Worm (Caenorhabditis elegans) whole organism, early embryonic: ENCODE measurements around the gene ift-43.
"Not testable (repeated sequence)": the region's sequence is repeated elsewhere in the genome, so short reads cannot be mapped to it uniquely, and the experiment has no call there.

ENCODE experiments used
- B0310.2 ChIP-seq: sonication (generic microtip); optimal IDR thresholded peaks from 2 replicates; lab custom pipeline; 2016; ENCODE audit warnings: mild to moderate bottlenecking, missing genetic modification characterization, missing compliant biosample characterization
- F13C5.2 ChIP-seq: sonication (generic microtip); optimal IDR thresholded peaks from 2 replicates; lab custom pipeline; 2017; ENCODE audit warnings: mild to moderate bottlenecking, missing genetic modification characterization, inconsistent platforms, missing compliant biosample characterization
- aly-1 ChIP-seq: sonication (generic microtip); optimal IDR thresholded peaks from 2 replicates; lab custom pipeline; 2016; ENCODE audit warnings: missing genetic modification characterization, missing compliant biosample characterization
- ama-1 ChIP-seq: fragments of 150-350 bp; optimal IDR thresholded peaks from 2 replicates; lab custom pipeline; 2014
- ceh-13 ChIP-seq: fragments of 200-800 bp; sonication (Bioruptor generic); optimal IDR thresholded peaks from 2 replicates; lab custom pipeline; 2018; ENCODE audit warnings: mild to moderate bottlenecking, missing genetic modification characterization, missing compliant biosample characterization
- ceh-36 ChIP-seq: sonication (generic microtip); optimal IDR thresholded peaks from 2 replicates; lab custom pipeline; 2016; ENCODE audit warnings: missing genetic modification characterization, inconsistent platforms, missing compliant biosample characterization
- ets-7 ChIP-seq: sonication (generic microtip); optimal IDR thresholded peaks from 2 replicates; lab custom pipeline; 2016; ENCODE audit warnings: missing genotype, missing genetic modification characterization, missing compliant biosample characterization
- flt-1 ChIP-seq: fragments of 200-800 bp; sonication (Bioruptor generic); IDR thresholded peaks from 2 replicates; pipeline ENCODE4 v1.3.6; 2022; ENCODE audit warnings: missing genetic modification characterization, missing compliant biosample characterization
- hmbx-1 ChIP-seq: sonication (generic microtip); optimal IDR thresholded peaks from 2 replicates; lab custom pipeline; 2016; ENCODE audit warnings: mild to moderate bottlenecking, missing genetic modification characterization, missing compliant biosample characterization
- hmg-4 ChIP-seq: fragments of 200-800 bp; sonication (Bioruptor generic); optimal IDR thresholded peaks from 2 replicates; lab custom pipeline; 2018; ENCODE audit warnings: mild to moderate bottlenecking, missing genetic modification characterization, missing compliant biosample characterization
- hnd-1 ChIP-seq: sonication (generic microtip); optimal IDR thresholded peaks from 2 replicates; lab custom pipeline; 2016; ENCODE audit warnings: missing genetic modification characterization, missing compliant biosample characterization
- pes-1 ChIP-seq: fragments of 200-800 bp; sonication (Bioruptor generic); IDR thresholded peaks from 2 replicates; pipeline ENCODE4 v1.3.6; 2022; ENCODE audit warnings: missing genetic modification reagents, missing genetic modification characterization, missing compliant biosample characterization
- scrt-1 ChIP-seq: fragments of 200-800 bp; sonication (Bioruptor generic); IDR thresholded peaks from 2 replicates; pipeline ENCODE4 v1.3.6; 2022; ENCODE audit warnings: missing genetic modification characterization, missing compliant biosample characterization
- sea-1 ChIP-seq: fragments of 200-800 bp; sonication (Bioruptor generic); conservative IDR thresholded peaks from 2 replicates; pipeline ENCODE4 v1.3.6; 2022; ENCODE audit warnings: missing genetic modification characterization, missing compliant biosample characterization
- tbx-11 ChIP-seq: fragments of 200-800 bp; sonication (Bioruptor generic); IDR thresholded peaks from 2 replicates; pipeline ENCODE4 v1.3.6; 2022; ENCODE audit warnings: missing genetic modification characterization, missing compliant biosample characterization
- tbx-37 ChIP-seq: fragments of 200-800 bp; sonication (Bioruptor generic); conservative IDR thresholded peaks from 2 replicates; pipeline ENCODE4 v1.3.6; 2022; ENCODE audit warnings: missing genetic modification reagents, missing genetic modification characterization, missing compliant biosample characterization
- tra-4 ChIP-seq: sonication (generic microtip); optimal IDR thresholded peaks from 2 replicates; lab custom pipeline; 2017; ENCODE audit warnings: missing genetic modification characterization, missing compliant biosample characterization

ift-43 gene

ce11 chrII:5648272-5648671, 12.3 kb downstream of the ift-43 start, which contains the start of gene ddl-1:
TSS of gene ddl-1 (minus strand) at chrII:5648372.
- TF ChIP-seq hnd-1 (no peak), ceh-36 (tag; lab: Kevin White, UChicago) (no peak), tra-4 (tag; lab: Kevin White, UChicago) (no peak), flt-1 (no peak), ama-1 (lab: Kevin White, UChicago) (no peak), pes-1 (GFP tag; lab: Robert Waterston, UW) (no peak), aly-1 (no peak), scrt-1 (GFP tag; lab: Robert Waterston, UW) (no peak), sea-1 (GFP tag; lab: Robert Waterston, UW) (no peak)

- TF ChIP-seq ceh-13 (GFP tag; lab: Kevin White, UChicago): no peak
- no peak for TF ChIP-seq tra-4 (tag; lab: Kevin White, UChicago)
- TF ChIP-seq hmbx-1 (tag; lab: Kevin White, UChicago): no peak
- TF ChIP-seq sea-1 (GFP tag; lab: Robert Waterston, UW): no peak
Measured at ce11 chrII:5646942-5647341, 13.6 kb downstream of the ift-43 start, which contains the start of gene F59E12.9. TSS of gene F59E12.9 (minus strand) at chrII:5647042.

- TF ChIP-seq hnd-1 (no peak), pes-1 (GFP tag; lab: Robert Waterston, UW) (no peak), F13C5.2 (tag; lab: Kevin White, UChicago) (no peak)
Measured at ce11 chrII:5642110-5642509, 18.5 kb downstream of the ift-43 start.

- TF ChIP-seq tra-4 (tag; lab: Kevin White, UChicago) (no peak), tbx-11 (GFP tag; lab: Robert Waterston, UW) (no peak), ets-7 (tag; lab: Kevin White, UChicago) (no peak), ceh-13 (GFP tag; lab: Kevin White, UChicago) (no peak), pes-1 (GFP tag; lab: Robert Waterston, UW) (no peak), hnd-1 (no peak), ama-1 (lab: Kevin White, UChicago) (no peak), sea-1 (GFP tag; lab: Robert Waterston, UW) (no peak), flt-1 (no peak), B0310.2 (tag; lab: Kevin White, UChicago) (no peak)
Measured at ce11 chrII:5640362-5641079, 20.1 kb downstream of the ift-43 start.

- TF ChIP-seq tbx-37 (GFP tag; lab: Robert Waterston, UW): no peak
- no peak for TF ChIP-seq ceh-36 (tag; lab: Kevin White, UChicago)
- no peak for TF ChIP-seq F13C5.2 (tag; lab: Kevin White, UChicago)
- no peak for TF ChIP-seq flt-1
- TF ChIP-seq tra-4 (tag; lab: Kevin White, UChicago): no peak
- TF ChIP-seq scrt-1 (GFP tag; lab: Robert Waterston, UW): no peak
- no peak for TF ChIP-seq hmbx-1 (tag; lab: Kevin White, UChicago)
- TF ChIP-seq tbx-11 (GFP tag; lab: Robert Waterston, UW): no peak
- no peak for TF ChIP-seq B0310.2 (tag; lab: Kevin White, UChicago)
- no peak for TF ChIP-seq ceh-13 (GFP tag; lab: Kevin White, UChicago)
- no peak for TF ChIP-seq hnd-1
- no peak for TF ChIP-seq pes-1 (GFP tag; lab: Robert Waterston, UW)
- no peak for TF ChIP-seq ets-7 (tag; lab: Kevin White, UChicago)
- TF ChIP-seq ama-1 (lab: Kevin White, UChicago): no peak
- TF ChIP-seq hmg-4: no peak
Measured at ce11 chrII:5638059-5638458, 22.5 kb downstream of the ift-43 start, which contains the start of gene F59E12.3. TSS of gene F59E12.3 (plus strand) at chrII:5638359.

- no peak for TF ChIP-seq ceh-36 (tag; lab: Kevin White, UChicago)
- TF ChIP-seq F13C5.2 (tag; lab: Kevin White, UChicago): no peak
- TF ChIP-seq pes-1 (GFP tag; lab: Robert Waterston, UW): no peak
- TF ChIP-seq tra-4 (tag; lab: Kevin White, UChicago): no peak
Measured at ce11 chrII:5636826-5637225, 23.8 kb downstream of the ift-43 start, which contains the start of gene F59E12.8. TSS of gene F59E12.8 (minus strand) at chrII:5636926.

ce11 chrII:5633453-5633852, 27.1 kb downstream of the ift-43 start:
- no peak for TF ChIP-seq ets-7 (tag; lab: Kevin White, UChicago)
- no peak for TF ChIP-seq tbx-37 (GFP tag; lab: Robert Waterston, UW)

ce11 chrII:5630851-5631401, 29.7 kb downstream of the ift-43 start, which contains the start of the genes F59E12.6 and npl-4.1:
TSS of gene F59E12.6 (minus strand) at chrII:5630951.
TSS of gene npl-4.1 (plus strand) at chrII:5631351.
- TF ChIP-seq ets-7 (tag; lab: Kevin White, UChicago); hmg-4; tbx-37 (GFP tag; lab: Robert Waterston, UW): not testable (repeated sequence)
